Fruit fly (Drosophila melanogaster) whole organism, larva: ENCODE measurements around the gene CG13843.

Experiments used
- noc ChIP-seq: fragments of 200-800 bp; sonication (Bioruptor generic); optimal IDR thresholded peaks from 3 replicates; lab custom pipeline; 2019; ENCODE audit warnings: missing biosample characterization, mild to moderate bottlenecking, missing genetic modification characterization, moderate library complexity

CG13843 gene

DNA sequence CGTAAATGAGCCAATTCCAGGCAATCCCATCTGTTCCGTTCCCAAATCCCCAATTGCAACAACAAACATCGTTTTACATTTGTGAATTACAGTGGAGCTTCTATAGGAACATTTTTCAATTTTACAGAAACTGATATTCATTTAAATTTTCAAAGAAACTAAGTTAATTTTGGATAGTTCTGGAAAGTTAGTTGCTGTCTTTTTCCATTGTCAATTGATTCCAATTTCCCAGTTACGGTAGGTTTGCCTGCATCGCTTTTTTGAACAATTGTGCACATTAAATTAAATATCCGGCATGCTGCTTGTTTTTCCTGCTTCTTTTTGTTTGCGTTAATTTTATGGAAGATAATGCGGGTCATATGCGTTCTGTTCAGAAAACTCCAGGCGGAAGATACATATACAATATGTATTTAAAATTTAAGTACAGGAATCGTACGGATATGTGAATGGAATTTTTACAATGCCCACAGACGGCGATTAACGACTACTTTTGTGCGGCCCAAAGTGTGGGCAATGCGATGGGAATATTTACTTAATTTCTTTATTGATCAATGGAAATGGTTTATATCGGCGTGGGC lies 18.7 kb downstream of the CG13843 start:
- TF ChIP-seq noc, result no peak

- no peak for TF ChIP-seq noc
Measured at dm6 chr3R:22629174-22629573, 19.9 kb downstream of the CG13843 start.

DNA sequence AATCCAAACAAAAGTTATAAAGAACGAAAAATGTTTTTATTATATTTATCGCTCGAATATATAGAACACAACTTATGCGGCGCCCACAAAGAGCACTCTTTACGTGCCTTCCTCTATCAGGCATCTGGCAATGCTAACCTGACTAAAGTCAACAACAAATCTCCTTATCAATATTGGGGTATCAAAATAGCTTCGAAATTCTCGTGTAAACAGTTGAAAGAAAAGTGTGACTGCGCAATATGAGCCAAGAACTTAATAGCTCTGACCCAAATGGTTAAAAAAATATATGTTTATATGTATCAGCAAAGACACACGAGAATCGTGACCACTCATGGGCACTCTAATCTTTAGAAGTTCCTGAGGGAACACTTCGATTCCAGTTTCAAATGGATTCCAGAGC lies 21.9 kb downstream of the CG13843 start:
- no peak for TF ChIP-seq noc

dm6 chr3R:22632181-22632580 lies 22.9 kb downstream of the CG13843 start:
- TF ChIP-seq noc, result no peak

DNA sequence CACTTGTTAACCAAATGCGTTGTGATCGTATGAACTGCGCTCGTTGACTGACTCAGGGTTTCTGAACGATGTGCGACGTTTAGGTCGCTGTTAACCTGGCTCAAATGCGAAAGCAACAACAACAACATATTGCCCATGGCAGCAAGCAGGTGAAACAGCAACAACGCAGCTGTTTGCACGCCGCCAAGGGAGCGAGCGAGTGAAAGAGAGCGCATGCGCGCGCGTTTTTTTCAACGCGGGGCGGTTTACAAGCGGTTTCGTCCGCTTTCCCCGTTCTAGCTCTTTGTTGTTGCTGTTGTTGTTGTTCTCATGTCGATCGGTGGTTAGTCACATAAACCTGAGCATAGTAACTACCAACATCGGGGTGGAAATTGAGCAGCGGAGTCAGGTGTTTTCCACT lies 23.7 kb downstream of the CG13843 start:
- TF ChIP-seq noc, result no peak

DNA sequence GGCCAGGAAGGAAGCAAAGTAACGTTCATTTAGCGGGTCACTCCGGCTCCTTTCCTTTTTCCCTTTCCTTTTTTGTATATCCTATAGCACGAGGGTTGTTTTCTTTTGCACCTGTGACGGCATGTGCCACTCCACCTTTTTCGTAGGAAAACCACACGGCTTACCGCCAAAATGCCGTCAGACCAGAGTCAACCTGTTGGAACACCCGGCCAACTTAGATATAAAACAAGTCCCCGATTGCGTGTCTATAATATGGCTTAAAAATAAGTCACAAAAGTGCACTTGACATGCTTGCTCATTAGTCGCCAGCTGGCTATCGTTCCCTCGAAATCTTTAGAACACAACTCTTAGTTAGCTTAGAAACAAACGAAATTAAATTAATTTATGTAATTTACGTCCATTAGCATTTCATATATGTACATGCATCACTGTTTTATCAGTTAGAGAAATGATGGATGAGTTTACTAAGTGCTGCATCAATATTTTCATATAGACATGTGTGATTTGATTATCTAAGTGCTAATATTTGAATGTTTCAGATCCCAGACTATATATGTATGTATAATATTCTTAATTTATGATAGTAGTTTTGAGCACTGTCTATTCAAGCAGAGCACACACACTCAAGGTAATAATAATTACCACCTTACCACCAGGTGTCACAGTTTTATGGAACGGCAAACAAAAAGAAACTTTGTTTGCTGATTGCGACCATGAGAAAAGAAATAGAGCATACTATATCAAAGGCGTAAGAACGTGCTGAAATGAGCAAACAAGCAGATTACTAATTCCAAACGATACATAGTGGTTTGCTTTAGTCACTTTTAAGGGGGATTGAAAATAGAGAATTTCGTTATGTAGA lies 25.5 kb downstream of the CG13843 start:
- no peak for TF ChIP-seq noc

dm6 chr3R:22635684-22636566 lies 26.6 kb downstream of the CG13843 start:
- TF ChIP-seq noc, result peak; percentile 30

DNA sequence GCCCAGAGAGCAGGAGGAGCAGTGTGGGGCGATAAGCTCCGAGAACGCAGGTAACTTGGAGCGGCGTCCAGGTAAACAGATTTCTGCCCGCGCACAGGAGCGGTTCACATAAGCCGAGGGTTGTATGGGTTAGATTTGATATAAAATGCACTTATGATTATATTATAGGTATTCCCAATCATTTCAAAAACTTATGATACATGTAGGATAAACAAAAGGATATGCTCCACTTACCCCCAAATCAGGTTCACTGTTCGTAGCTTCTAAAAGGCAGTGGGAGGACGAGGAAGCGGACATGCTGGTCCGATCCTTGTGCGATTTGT lies 27.2 kb downstream of the CG13843 start:
- no peak for TF ChIP-seq noc

dm6 chr3R:22638604-22639238 lies 29.4 kb downstream of the CG13843 start:
- no peak for TF ChIP-seq noc

dm6 chr3R:22639239-22639858 lies 30.1 kb downstream of the CG13843 start, which contains the start of the genes loco and wake:
loco (minus strand) TSS chr3R:22639387.
wake (plus strand) TSS chr3R:22639808.
- no peak for TF ChIP-seq noc

DNA sequence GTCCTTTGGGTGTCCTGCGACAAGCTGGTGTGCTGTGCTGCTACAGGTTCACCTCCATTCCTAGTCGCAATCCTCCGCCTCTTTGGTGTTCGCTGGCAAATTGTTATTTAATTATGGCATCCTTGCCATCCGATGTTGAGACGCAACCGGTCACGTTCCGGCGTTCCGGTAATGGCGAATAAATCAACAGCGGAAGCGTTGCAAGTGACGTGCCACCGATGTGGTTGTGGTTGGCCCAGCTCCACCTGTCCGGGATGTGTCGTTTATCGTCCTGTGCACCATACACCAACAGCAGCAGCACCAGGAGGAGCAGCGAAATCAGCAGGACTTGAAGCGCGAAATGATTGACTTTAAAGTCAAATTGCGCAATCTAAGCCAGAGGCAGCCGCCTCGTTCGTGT lies 40.6 kb downstream of the CG13843 start:
- no peak for TF ChIP-seq noc
